ENCODE assay signal across 6 fruit fly cellular contexts in genomic region chr2L:3124500-3124977, dm6.
TF ChIP-seq lines count a peak whose summit lies in the region.

No protein-coding gene starts in this region.

- TF ChIP-seq CTCF in whole organism, embryonic (GFP tag; optimal IDR thresholded peaks at IDR 0.05; lab: Kevin White, UChicago): no peak

TF ChIP-seq in whole organism, 6 proteins besides CTCF, POLR2A, EP300 and RAD21:
- TF ChIP-seq usp (GFP tag; optimal IDR thresholded peaks at IDR 0.05; lab: Kevin White, UChicago) (no peak), psq (optimal IDR thresholded peaks at IDR 0.05; lab: Kevin White, UChicago) (no peak), EcR (GFP tag; optimal IDR thresholded peaks at IDR 0.05; lab: Kevin White, UChicago) (no peak), pan (optimal IDR thresholded peaks at IDR 0.05; lab: Kevin White, UChicago) (no peak), Dll (optimal IDR thresholded peaks at IDR 0.05; lab: Kevin White, UChicago) (peak; percentile 77), CG8478 (optimal IDR thresholded peaks at IDR 0.05; lab: Kevin White, UChicago) (no peak)

TF ChIP-seq in whole organism, adult, 20 proteins besides CTCF, POLR2A, EP300 and RAD21:
- TF ChIP-seq tj (GFP tag; optimal IDR thresholded peaks at IDR 0.05; lab: Kevin White, UChicago): peak; percentile 21
- TF ChIP-seq cnc (optimal IDR thresholded peaks at IDR 0.05; lab: Kevin White, UChicago): peak in 1 of 2 experiments; percentile 18
- no peak for TF ChIP-seq CG7101 (tag; optimal IDR thresholded peaks at IDR 0.05; lab: Kevin White, UChicago)

TF ChIP-seq in whole organism, embryonic, 481 proteins besides CTCF, POLR2A, EP300 and RAD21 (continues in another document):
- 0 out of 3 replicates have a peak, but pooled peaks have one; percentile 7 for TF ChIP-seq HLH4C (GFP tag; IDR thresholded peaks at IDR 0.05; lab: Robert Waterston, UW; ENCODE audit: partially characterized antibody)
- no peak for TF ChIP-seq dmrt11E (tag; optimal IDR thresholded peaks at IDR 0.05; lab: Kevin White, UChicago)
- TF ChIP-seq NFAT (GFP tag; IDR thresholded peaks at IDR 0.05; lab: Robert Waterston, UW): peak; percentile 45; the same call in 1 of the 2 replicates
- TF ChIP-seq lbe (GFP tag; optimal IDR thresholded peaks at IDR 0.05; lab: Kevin White, UChicago): no peak
- TF ChIP-seq CG13287 (GFP tag; IDR thresholded peaks at IDR 0.05; lab: Robert Waterston, UW; ENCODE audit: partially characterized antibody): peak; percentile 53; the same call in 1 of the 2 replicates
- no peak for TF ChIP-seq sisA (GFP tag; IDR thresholded peaks at IDR 0.05; lab: Robert Waterston, UW)
- TF ChIP-seq Hsf (GFP tag; optimal IDR thresholded peaks at IDR 0.05; lab: Kevin White, UChicago): no peak
- TF ChIP-seq nom (GFP tag; optimal IDR thresholded peaks at IDR 0.05; lab: Kevin White, UChicago): no peak
- peak; percentile 53 for TF ChIP-seq crol (GFP tag; IDR thresholded peaks at IDR 0.05; lab: Robert Waterston, UW)
- no peak; the same call in 1 of the 2 replicates for TF ChIP-seq CG42726 (GFP tag; IDR thresholded peaks at IDR 0.05; lab: Robert Waterston, UW; ENCODE audit: partially characterized antibody)
- peak; percentile 14 for TF ChIP-seq CG34376 (GFP tag; optimal IDR thresholded peaks at IDR 0.05; lab: Kevin White, UChicago)
- TF ChIP-seq CG16863 (GFP tag; optimal IDR thresholded peaks at IDR 0.05; lab: Kevin White, UChicago): no peak
- peak; percentile 50; the same call in 1 of the 2 replicates for TF ChIP-seq chm (GFP tag; IDR thresholded peaks at IDR 0.05; lab: Robert Waterston, UW)
- 0 out of 2 replicates have a peak, but pooled peaks have one; percentile 30 for TF ChIP-seq Drgx (GFP tag; IDR thresholded peaks at IDR 0.05; lab: Robert Waterston, UW)
- TF ChIP-seq btn (GFP tag; optimal IDR thresholded peaks at IDR 0.05; lab: Kevin White, UChicago): no peak
- peak; percentile 11; the same call in 1 of the 2 replicates for TF ChIP-seq slbo (GFP tag; IDR thresholded peaks at IDR 0.05; lab: Robert Waterston, UW)
- peak; percentile 70 for TF ChIP-seq CG18476 (GFP tag; optimal IDR thresholded peaks at IDR 0.05; lab: Kevin White, UChicago)
- no peak for TF ChIP-seq Sry-δ (GFP tag; optimal IDR thresholded peaks at IDR 0.05; lab: Kevin White, UChicago)

TF ChIP-seq in whole organism, prepupa, 60 proteins besides CTCF, POLR2A, EP300 and RAD21:
- peak; percentile 11 for TF ChIP-seq Eip75B (GFP tag; optimal IDR thresholded peaks at IDR 0.05; lab: Kevin White, UChicago)
- peak; percentile 38; the same call in 1 of the 3 replicates for TF ChIP-seq eg (GFP tag; IDR thresholded peaks at IDR 0.05; lab: Robert Waterston, UW)
- peak; percentile 73 for TF ChIP-seq CG10669 (GFP tag; optimal IDR thresholded peaks at IDR 0.05; lab: Kevin White, UChicago)
- TF ChIP-seq dac (GFP tag; optimal IDR thresholded peaks at IDR 0.05; lab: Kevin White, UChicago): no peak
- TF ChIP-seq CG15336 (GFP tag; IDR thresholded peaks at IDR 0.05; lab: Robert Waterston, UW): peak; percentile 42; the same call in 1 of the 2 replicates
- TF ChIP-seq CG6163 (GFP tag; IDR thresholded peaks at IDR 0.05; lab: Robert Waterston, UW): 0 out of 3 replicates have a peak, but pooled peaks have one; percentile 13
- TF ChIP-seq CG11762 (GFP tag; optimal IDR thresholded peaks at IDR 0.05; lab: Kevin White, UChicago; ENCODE audit: insufficient read depth): no peak
- peak; percentile 4 for TF ChIP-seq topi (GFP tag; optimal IDR thresholded peaks at IDR 0.05; lab: Kevin White, UChicago)
- peak; percentile 1 for TF ChIP-seq pdm3 (GFP tag; optimal IDR thresholded peaks at IDR 0.05; lab: Kevin White, UChicago)
- peak; percentile 26 for TF ChIP-seq fkh (GFP tag; optimal IDR thresholded peaks at IDR 0.05; lab: Kevin White, UChicago)
- peak; percentile 29 for TF ChIP-seq CG3919 (GFP tag; optimal IDR thresholded peaks at IDR 0.05; lab: Kevin White, UChicago)
- TF ChIP-seq svp (GFP tag; lab: Kevin White, UChicago): peak; percentile 98
- no peak for TF ChIP-seq CG31627 (GFP tag; optimal IDR thresholded peaks at IDR 0.05; lab: Kevin White, UChicago)

TF ChIP-seq in whole organism, pupa, 21 proteins besides CTCF, POLR2A, EP300 and RAD21:
- TF ChIP-seq CG12605 (GFP tag; IDR thresholded peaks at IDR 0.05; lab: Robert Waterston, UW) (peak; percentile 66), Ets98B (GFP tag; IDR thresholded peaks at IDR 0.05; lab: Robert Waterston, UW) (peak; percentile 51; the same call in 1 of the 2 replicates), CG15710 (tag; optimal IDR thresholded peaks at IDR 0.05; lab: Kevin White, UChicago) (no peak), CG10348 (GFP tag; IDR thresholded peaks at IDR 0.05; lab: Robert Waterston, UW) (no peak), CG9948 (tag; optimal IDR thresholded peaks at IDR 0.05; lab: Kevin White, UChicago) (no peak), Pif1A (GFP tag; optimal IDR thresholded peaks at IDR 0.05; lab: Kevin White, UChicago) (no peak), Snoo (tag; optimal IDR thresholded peaks at IDR 0.05; lab: Kevin White, UChicago) (no peak), CG17806 (tag; optimal IDR thresholded peaks at IDR 0.05; lab: Kevin White, UChicago) (no peak), rn (GFP tag; IDR thresholded peaks at IDR 0.05; lab: Robert Waterston, UW) (no peak), CG14655 (GFP tag; optimal IDR thresholded peaks at IDR 0.05; lab: Kevin White, UChicago) (no peak), fd96Ca (GFP tag; IDR thresholded peaks at IDR 0.05; lab: Robert Waterston, UW) (no peak), CG13204 (GFP tag; optimal IDR thresholded peaks at IDR 0.05; lab: Kevin White, UChicago) (peak; percentile 76), CG8159 (tag; optimal IDR thresholded peaks at IDR 0.05; lab: Kevin White, UChicago) (no peak), EcR (GFP tag; optimal IDR thresholded peaks at IDR 0.05; lab: Kevin White, UChicago) (peak; percentile 80), CG34367 (tag; optimal IDR thresholded peaks at IDR 0.05; lab: Kevin White, UChicago) (no peak), CG32121 (GFP tag; IDR thresholded peaks at IDR 0.05; lab: Robert Waterston, UW) (peak; percentile 25; the same call in 1 of the 2 replicates), CG4496 (GFP tag; IDR thresholded peaks at IDR 0.05; lab: Robert Waterston, UW) (peak; percentile 51; the same call in 2 of the 3 replicates), D1 (tag; optimal IDR thresholded peaks at IDR 0.05; lab: Kevin White, UChicago) (no peak)
TF ChIP-seq in whole organism, pupa: peak in this region for 6.

TF ChIP-seq in whole organism, wandering third instar larva, 38 proteins besides CTCF, POLR2A, EP300 and RAD21:
- no peak for TF ChIP-seq lola (GFP tag; optimal IDR thresholded peaks at IDR 0.05; lab: Kevin White, UChicago)
- peak; percentile 38 for TF ChIP-seq Dif (GFP tag; optimal IDR thresholded peaks at IDR 0.05; lab: Kevin White, UChicago; ENCODE audit: partially characterized antibody)
- TF ChIP-seq rgr (GFP tag; optimal IDR thresholded peaks at IDR 0.05; lab: Kevin White, UChicago): peak; percentile 26
- peak in 1 of 2 experiments; percentile 20 for TF ChIP-seq dl (GFP tag; optimal IDR thresholded peaks at IDR 0.05; lab: Kevin White, UChicago; ENCODE audit: insufficient read depth in 1 of 2, partially characterized antibody in 2 of 2)
TF ChIP-seq in whole organism, wandering third instar larva: peak in this region for 3.
